Worm (Caenorhabditis elegans): ENCODE measurements around the gene unc-105.

The unc-105 gene

DNA sequence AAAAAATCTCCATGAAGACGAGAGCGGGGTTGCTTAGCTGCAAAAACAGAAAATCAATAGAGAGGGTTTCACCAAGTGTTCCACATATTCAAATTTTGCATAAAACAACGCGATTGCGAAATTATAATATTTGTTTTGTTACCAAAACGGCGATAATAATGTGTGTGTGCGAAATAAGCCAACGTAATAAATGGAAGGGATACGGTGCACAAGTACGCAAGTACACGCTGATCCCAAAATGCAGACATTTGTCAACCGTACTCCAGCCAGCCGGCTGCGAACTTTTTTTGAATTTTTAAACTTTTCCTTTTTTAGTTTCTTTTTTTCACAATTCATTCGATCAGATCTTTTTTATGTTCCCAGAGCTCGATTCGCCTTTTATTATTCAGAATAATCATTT lies 8.6 kb downstream of the unc-105 start, which contains the start of gene ire-1 (continued):
- TF ChIP-seq mel-28 (tag; optimal IDR thresholded peaks at IDR 0.05; ENCODE audit: borderline replicate concordance) = no peak
- no peak for TF ChIP-seq F39B2.1 (GFP tag; IDR thresholded peaks at IDR 0.05)
- no peak for TF ChIP-seq ccch-3 (GFP tag; optimal IDR thresholded peaks at IDR 0.05)
- TF ChIP-seq sptf-2 (GFP tag; optimal IDR thresholded peaks at IDR 0.05) = no peak
- no peak for TF ChIP-seq lir-1 (GFP tag; conservative IDR thresholded peaks at IDR 0.05)
- TF ChIP-seq lsy-27 (tag; optimal IDR thresholded peaks at IDR 0.05; ENCODE audit: borderline replicate concordance, insufficient read depth) = no peak
- no peak for TF ChIP-seq zfh-2 (GFP tag; conservative IDR thresholded peaks at IDR 0.05)
- no peak for TF ChIP-seq tbp1 (GFP tag; optimal IDR thresholded peaks at IDR 0.05)
- peak; percentile 89 for TF ChIP-seq lsl-1 (GFP tag; optimal IDR thresholded peaks at IDR 0.05)
- TF ChIP-seq nhr-27 (tag; optimal IDR thresholded peaks at IDR 0.05) = no peak
- peak; percentile 55 for TF ChIP-seq snpc-3.4 (tag; optimal IDR thresholded peaks at IDR 0.05)
- no peak for TF ChIP-seq hlh-12 (tag; optimal IDR thresholded peaks at IDR 0.05)
- TF ChIP-seq ztf-22 (GFP tag; optimal IDR thresholded peaks at IDR 0.05) = no peak
- TF ChIP-seq F57A8.1 (GFP tag; optimal IDR thresholded peaks at IDR 0.05) = no peak
- TF ChIP-seq Y67H2A.10 (GFP tag; conservative IDR thresholded peaks at IDR 0.05) = no peak
- TF ChIP-seq ztf-18 (tag; optimal IDR thresholded peaks at IDR 0.05) = peak; percentile 28
- TF ChIP-seq Y95B8A.8 (GFP tag; IDR thresholded peaks at IDR 0.05) = peak; percentile 47; the same call in 1 of the 2 replicates
- TF ChIP-seq rcor-1 (GFP tag; IDR thresholded peaks at IDR 0.05) = no peak
- TF ChIP-seq rec-8 (tag; optimal IDR thresholded peaks at IDR 0.05) = no peak
- peak; percentile 30; the same call in 1 of the 2 replicates for TF ChIP-seq madf-6 (GFP tag; IDR thresholded peaks at IDR 0.05)
- TF ChIP-seq F23B12.7 (tag; optimal IDR thresholded peaks at IDR 0.05; ENCODE audit: insufficient read depth) = peak; percentile 64
- peak; percentile 37 for TF ChIP-seq ZK185.1 (tag; optimal IDR thresholded peaks at IDR 0.05; ENCODE audit: poor library complexity, severe bottlenecking)
- TF ChIP-seq dox-1 (GFP tag; IDR thresholded peaks at IDR 0.05) = peak; percentile 59
- TF ChIP-seq lag-1 (GFP tag; IDR thresholded peaks at IDR 0.05) = no peak
- no peak for TF ChIP-seq ama-1 (optimal IDR thresholded peaks at IDR 0.05)
- TF ChIP-seq ama-1 (GFP tag; optimal IDR thresholded peaks at IDR 0.05) = no peak
- TF ChIP-seq T26A5.8 (tag; optimal IDR thresholded peaks at IDR 0.05) = no peak
- no peak for TF ChIP-seq mcd-1 (GFP tag; IDR thresholded peaks at IDR 0.05)
- peak; percentile 33 for TF ChIP-seq K12H6.12 (tag; optimal IDR thresholded peaks at IDR 0.05)
- no peak for TF ChIP-seq nhr-179 (tag; optimal IDR thresholded peaks at IDR 0.05)
- TF ChIP-seq D2030.7 (GFP tag; IDR thresholded peaks at IDR 0.05) = peak; percentile 12; the same call in 1 of the 2 replicates
- TF ChIP-seq tlf-1 (GFP tag; optimal IDR thresholded peaks at IDR 0.05) = no peak
- TF ChIP-seq repo-1 (tag; optimal IDR thresholded peaks at IDR 0.05) = no peak
- no peak for TF ChIP-seq snpc-1.3 (tag; optimal IDR thresholded peaks at IDR 0.05; ENCODE audit: insufficient read depth)
- no peak for TF ChIP-seq B0336.3 (GFP tag; IDR thresholded peaks at IDR 0.05)
- TF ChIP-seq snpc-4 (GFP tag; optimal IDR thresholded peaks at IDR 0.05) = no peak
- peak in 1 of 4 experiments; percentile 55 for TF ChIP-seq snpc-4 (tag; optimal IDR thresholded peaks at IDR 0.05)

DNA sequence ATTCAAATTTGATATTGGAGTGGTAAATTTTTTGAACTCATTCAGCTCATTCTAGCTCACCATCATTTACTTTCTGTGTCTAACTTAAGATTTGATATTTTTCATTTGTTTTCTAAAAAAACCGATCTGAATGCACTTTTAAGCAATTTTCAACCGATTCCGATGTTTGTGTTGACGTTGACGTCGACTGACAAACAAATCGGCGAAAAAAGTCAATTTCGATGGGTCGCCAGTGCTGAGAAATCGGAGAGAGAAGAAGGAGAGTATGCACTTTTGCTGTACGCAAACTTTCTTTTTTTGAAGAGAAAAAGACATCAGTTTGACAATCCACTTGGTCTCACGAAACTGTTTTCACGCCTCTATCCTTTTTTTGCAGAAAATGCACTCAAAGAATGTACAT lies 9.2 kb downstream of the unc-105 start:
- TF ChIP-seq efl-1 (GFP tag; optimal IDR thresholded peaks at IDR 0.05) (no peak), bed-2 (GFP tag; IDR thresholded peaks at IDR 0.05) (no peak), somi-1 (GFP tag; optimal IDR thresholded peaks at IDR 0.05) (no peak), dpl-1 (GFP tag; optimal IDR thresholded peaks at IDR 0.05) (no peak), C06A6.2 (GFP tag; conservative IDR thresholded peaks at IDR 0.05) (no peak), hmg-1.2 (GFP tag; IDR thresholded peaks at IDR 0.05) (no peak), B0261.1 (tag; optimal IDR thresholded peaks at IDR 0.05) (no peak), F52B5.7 (tag; optimal IDR thresholded peaks at IDR 0.05) (no peak), F33H1.4 (GFP tag; IDR thresholded peaks at IDR 0.05) (no peak), nhr-80 (tag; optimal IDR thresholded peaks at IDR 0.05) (no peak), attf-6 (GFP tag; IDR thresholded peaks at IDR 0.05) (no peak), ceh-27 (GFP tag; optimal IDR thresholded peaks at IDR 0.05) (no peak), nhr-27 (tag; optimal IDR thresholded peaks at IDR 0.05) (no peak)

Measured in whole organism, young adult.